Fruit fly (Drosophila melanogaster): ENCODE measurements around the gene CG4229.
A peak's percentile ranks its signal among the peaks of the same experiment; 100 is the strongest.

Gene CG4229

dm6 chr3L:16567495-16567894, 10.9 kb downstream of the CG4229 start (continued):
- TF ChIP-seq CG12071 (GFP tag; optimal IDR thresholded peaks at IDR 0.05) (no peak), Xbp1 (GFP tag; optimal IDR thresholded peaks at IDR 0.05) (peak; percentile 70), CG6791 (GFP tag; IDR thresholded peaks at IDR 0.05; ENCODE audit: partially characterized antibody) (no peak), Drgx (GFP tag; IDR thresholded peaks at IDR 0.05) (no peak), chn (GFP tag; optimal IDR thresholded peaks at IDR 0.05) (no peak), CG6765 (GFP tag; optimal IDR thresholded peaks at IDR 0.05) (no peak), Atf3 (GFP tag; optimal IDR thresholded peaks at IDR 0.05) (no peak), CG8478 (optimal IDR thresholded peaks at IDR 0.05) (no peak), NfI (GFP tag; optimal IDR thresholded peaks at IDR 0.05) (peak; percentile 36), Adf1 (GFP tag; IDR thresholded peaks at IDR 0.05) (no peak), pros (GFP tag; optimal IDR thresholded peaks at IDR 0.05) (no peak), CG13775 (GFP tag; optimal IDR thresholded peaks at IDR 0.05) (peak; percentile 18), Spps (tag; optimal IDR thresholded peaks at IDR 0.05) (peak; percentile 45), CG12744 (GFP tag; optimal IDR thresholded peaks at IDR 0.05) (no peak), NC2β (GFP tag; optimal IDR thresholded peaks at IDR 0.05) (no peak), CG6654 (GFP tag; optimal IDR thresholded peaks at IDR 0.05) (peak; percentile 19), CG12769 (tag; optimal IDR thresholded peaks at IDR 0.05) (peak; percentile 14), danr (GFP tag; IDR thresholded peaks at IDR 0.05) (no peak), CG11560 (tag; IDR thresholded peaks at IDR 0.05) (no peak), kay (GFP tag; optimal IDR thresholded peaks at IDR 0.05) (no peak), Side (GFP tag; optimal IDR thresholded peaks at IDR 0.05) (no peak), da (GFP tag; optimal IDR thresholded peaks at IDR 0.05) (no peak), ap (GFP tag; IDR thresholded peaks at IDR 0.05) (0 out of 2 replicates have a peak, but pooled peaks have one; percentile 22), C15 (GFP tag; IDR thresholded peaks at IDR 0.05) (no peak), lilli (GFP tag; optimal IDR thresholded peaks at IDR 0.05) (peak; percentile 14), Fer3 (tag; optimal IDR thresholded peaks at IDR 0.05) (peak; percentile 45), pita (GFP tag; optimal IDR thresholded peaks at IDR 0.05) (no peak), tll (GFP tag; optimal IDR thresholded peaks at IDR 0.05) (no peak), B-H2 (GFP tag; optimal IDR thresholded peaks at IDR 0.05) (no peak), gcm2 (GFP tag; optimal IDR thresholded peaks at IDR 0.05) (no peak), CG17328 (GFP tag; IDR thresholded peaks at IDR 0.05) (peak; percentile 53), Oaz (GFP tag; IDR thresholded peaks at IDR 0.05) (peak; percentile 47; the same call in 1 of the 2 replicates), CG1832 (GFP tag; optimal IDR thresholded peaks at IDR 0.05) (no peak), jigr1 (GFP tag; IDR thresholded peaks at IDR 0.05) (no peak), Neu2 (GFP tag; optimal IDR thresholded peaks at IDR 0.05; ENCODE audit: borderline replicate concordance) (no peak), exex (tag; optimal IDR thresholded peaks at IDR 0.05) (no peak), CG2712 (tag; optimal IDR thresholded peaks at IDR 0.05) (peak; percentile 83), Hmr (GFP tag; optimal IDR thresholded peaks at IDR 0.05) (no peak), CG6854 (GFP tag; optimal IDR thresholded peaks at IDR 0.05) (no peak), CG6813 (GFP tag; optimal IDR thresholded peaks at IDR 0.05) (peak; percentile 2), CG11093 (GFP tag; IDR thresholded peaks at IDR 0.05) (no peak), CG9727 (GFP tag; optimal IDR thresholded peaks at IDR 0.05) (peak; percentile 53), Aef1 (GFP tag; IDR thresholded peaks at IDR 0.05) (no peak), CG12299 (tag; optimal IDR thresholded peaks at IDR 0.05) (peak; percentile 60), CG10654 (GFP tag; optimal IDR thresholded peaks at IDR 0.05) (peak; percentile 23), CG7928 (GFP tag; optimal IDR thresholded peaks at IDR 0.05) (no peak), klu (GFP tag; IDR thresholded peaks at IDR 0.05) (no peak), CG7372 (GFP tag; IDR thresholded peaks at IDR 0.05) (no peak), Fer1 (GFP tag; optimal IDR thresholded peaks at IDR 0.05) (peak; percentile 38), az2 (GFP tag; optimal IDR thresholded peaks at IDR 0.05) (peak; percentile 59), GATAe (GFP tag; conservative IDR thresholded peaks at IDR 0.05) (no peak), CG15601 (tag; optimal IDR thresholded peaks at IDR 0.05) (peak; percentile 73)
